Worm (Caenorhabditis elegans): ENCODE data around the gene B0524.2.
A peak's percentile ranks its signal among the peaks of the same experiment; 100 is the strongest.

B0524.2 gene

ce11 chrIII:1937879-1938438, 44.1 kb downstream of the B0524.2 start:
- TF ChIP-seq elt-4 (tag; optimal IDR thresholded peaks at IDR 0.05) (peak; percentile 46), sox-2 (GFP tag; IDR thresholded peaks at IDR 0.05) (no peak), ref-2 (tag; optimal IDR thresholded peaks at IDR 0.05) (no peak), pax-1 (tag; optimal IDR thresholded peaks at IDR 0.05) (no peak), che-1 (tag; optimal IDR thresholded peaks at IDR 0.05) (no peak), unc-55 (GFP tag; optimal IDR thresholded peaks at IDR 0.05) (no peak), T23F11.4 (GFP tag; optimal IDR thresholded peaks at IDR 0.05) (no peak), ceh-24 (tag; optimal IDR thresholded peaks at IDR 0.05) (no peak)

- TF ChIP-seq T23F11.4 (GFP tag; optimal IDR thresholded peaks at IDR 0.05) (no peak), lim-6 (tag; optimal IDR thresholded peaks at IDR 0.05) (no peak), fax-1 (tag; optimal IDR thresholded peaks at IDR 0.05) (no peak), hlh-30 (tag; optimal IDR thresholded peaks at IDR 0.05; ENCODE audit: insufficient read depth) (no peak), ama-1 (optimal IDR thresholded peaks at IDR 0.05) (no peak), hlh-6 (tag; optimal IDR thresholded peaks at IDR 0.05) (no peak), ceh-24 (tag; optimal IDR thresholded peaks at IDR 0.05) (no peak), dmd-4 (tag; optimal IDR thresholded peaks at IDR 0.05; ENCODE audit: borderline replicate concordance) (no peak), ceh-31 (tag; optimal IDR thresholded peaks at IDR 0.05) (peak; percentile 13), ref-2 (tag; optimal IDR thresholded peaks at IDR 0.05) (peak; percentile 4), ets-4 (tag; optimal IDR thresholded peaks at IDR 0.05) (no peak), che-1 (tag; optimal IDR thresholded peaks at IDR 0.05) (no peak), hlh-8 (tag; optimal IDR thresholded peaks at IDR 0.05) (no peak), eyg-1 (tag; optimal IDR thresholded peaks at IDR 0.05) (no peak), hlh-13 (GFP tag; optimal IDR thresholded peaks at IDR 0.05) (no peak), ceh-14 (tag; optimal IDR thresholded peaks at IDR 0.05) (no peak), ztf-16 (tag; optimal IDR thresholded peaks at IDR 0.05) (no peak), pqm-1 (tag; optimal IDR thresholded peaks at IDR 0.05) (no peak), elt-4 (tag; optimal IDR thresholded peaks at IDR 0.05) (no peak), tbx-7 (tag; optimal IDR thresholded peaks at IDR 0.05) (no peak), zip-5 (tag; optimal IDR thresholded peaks at IDR 0.05) (no peak), ceh-48 (tag; optimal IDR thresholded peaks at IDR 0.05) (peak; percentile 58), Y22D7AL.16 (tag; optimal IDR thresholded peaks at IDR 0.05) (no peak), K02D7.2 (tag; optimal IDR thresholded peaks at IDR 0.05) (no peak), F13H6.1 (tag; optimal IDR thresholded peaks at IDR 0.05) (no peak), fkh-6 (tag; optimal IDR thresholded peaks at IDR 0.05) (no peak), pha-4 (tag; optimal IDR thresholded peaks at IDR 0.05) (no peak), unc-42 (tag; optimal IDR thresholded peaks at IDR 0.05) (no peak), sdc-2 (tag; optimal IDR thresholded peaks at IDR 0.05) (peak; percentile 14), ceh-45 (GFP tag; IDR thresholded peaks at IDR 0.05) (no peak), pag-3 (tag; optimal IDR thresholded peaks at IDR 0.05; ENCODE audit: borderline replicate concordance) (no peak), nhr-11 (tag; optimal IDR thresholded peaks at IDR 0.05) (no peak), ceh-9 (tag; optimal IDR thresholded peaks at IDR 0.05) (no peak)
Observed at ce11 chrIII:1938712-1939624, 45.1 kb downstream of the B0524.2 start.

- no peak for TF ChIP-seq ceh-24 (tag; optimal IDR thresholded peaks at IDR 0.05)
- TF ChIP-seq pag-3 (tag; optimal IDR thresholded peaks at IDR 0.05; ENCODE audit: borderline replicate concordance): no peak
- no peak for TF ChIP-seq sox-4 (tag; optimal IDR thresholded peaks at IDR 0.05)
- no peak for TF ChIP-seq unc-42 (tag; optimal IDR thresholded peaks at IDR 0.05)
- no peak for TF ChIP-seq ama-1 (optimal IDR thresholded peaks at IDR 0.05)
- TF ChIP-seq pros-1 (tag; optimal IDR thresholded peaks at IDR 0.05): no peak
- TF ChIP-seq ceh-19 (GFP tag; optimal IDR thresholded peaks at IDR 0.05): no peak
- TF ChIP-seq ttx-3 (tag; optimal IDR thresholded peaks at IDR 0.05): no peak
- TF ChIP-seq gmeb-2 (tag; optimal IDR thresholded peaks at IDR 0.05): no peak
- TF ChIP-seq sdc-2 (tag; optimal IDR thresholded peaks at IDR 0.05): no peak
- no peak for TF ChIP-seq pax-1 (tag; optimal IDR thresholded peaks at IDR 0.05)
- TF ChIP-seq lin-11 (tag; optimal IDR thresholded peaks at IDR 0.05): no peak
- no peak for TF ChIP-seq elt-4 (tag; optimal IDR thresholded peaks at IDR 0.05)
- no peak for TF ChIP-seq ceh-30 (tag; optimal IDR thresholded peaks at IDR 0.05)
- TF ChIP-seq dmd-4 (tag; optimal IDR thresholded peaks at IDR 0.05; ENCODE audit: borderline replicate concordance): no peak
Observed at ce11 chrIII:1939625-1939988, 45.8 kb downstream of the B0524.2 start.

Data from whole organism, late embryonic.